Worm (Caenorhabditis elegans): ENCODE data around the gene nspe-4.

DNA sequence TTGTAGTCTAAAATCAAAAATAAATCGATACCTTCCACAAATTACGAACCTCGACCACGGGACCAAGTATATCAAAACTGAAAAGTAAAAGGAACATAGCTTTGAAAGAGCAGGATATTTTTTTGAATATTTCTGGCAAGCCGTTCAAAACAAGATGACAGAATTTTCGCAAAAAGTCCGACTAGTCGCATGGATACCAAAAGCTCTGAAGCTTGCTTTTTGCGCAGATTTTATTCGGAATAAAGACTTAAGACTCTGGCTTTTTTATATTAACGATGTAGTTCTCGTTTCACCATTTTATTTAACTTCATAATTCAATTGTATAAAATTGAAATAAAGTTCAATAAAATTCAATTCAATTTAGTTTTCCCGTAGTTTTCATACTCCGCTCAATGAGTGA, 38.8 kb upstream of the nspe-4 start, which contains the start of gene Y38E10A.2:
- TF ChIP-seq sox-4 (tag; optimal IDR thresholded peaks at IDR 0.05): no peak
- TF ChIP-seq unc-30 (tag; optimal IDR thresholded peaks at IDR 0.05): no peak
- no peak for TF ChIP-seq lin-15B (tag; optimal IDR thresholded peaks at IDR 0.05)
- TF ChIP-seq alr-1 (tag; optimal IDR thresholded peaks at IDR 0.05; ENCODE audit: borderline replicate concordance): no peak

Data from whole organism, L1 larva.